Fruit fly (Drosophila melanogaster) whole organism, embryonic: ENCODE measurements around the gene alphaCOP.

ENCODE experiments used
- ATbp ChIP-seq: fragments of 200-800 bp; sonication (Bioruptor generic); optimal IDR thresholded peaks from 2 replicates; lab custom pipeline; 2017; ENCODE audit warnings: missing biosample characterization, mild to moderate bottlenecking, missing genetic modification characterization, missing genetic modification reagents
- Atf6 ChIP-seq: fragments of 200-800 bp; sonication (Bioruptor generic); IDR thresholded peaks from 2 replicates; pipeline ENCODE4 v1.3.6; 2022; ENCODE audit warnings: missing biosample characterization, missing genetic modification characterization
- B-H1 ChIP-seq: fragments of 200-800 bp; sonication (Bioruptor generic); IDR thresholded peaks from 3 replicates; pipeline ENCODE4 v1.3.6; 2022; ENCODE audit warnings: missing biosample characterization, missing genetic modification characterization
- CG1024 ChIP-seq: fragments of 200-800 bp; sonication (Bioruptor generic); IDR thresholded peaks from 2 replicates; pipeline ENCODE4 v1.3.6; 2022; ENCODE audit warnings: missing biosample characterization, missing genetic modification characterization
- CG13296 ChIP-seq: fragments of 200-800 bp; sonication (Bioruptor generic); optimal IDR thresholded peaks from 3 replicates; lab custom pipeline; 2018; ENCODE audit warnings: missing biosample characterization, mild to moderate bottlenecking, missing genetic modification characterization
- CG15011 ChIP-seq: fragments of 200-800 bp; sonication (Bioruptor generic); optimal IDR thresholded peaks from 3 replicates; lab custom pipeline; 2018; ENCODE audit warnings: missing biosample characterization, mild to moderate bottlenecking, missing genetic modification characterization
- CG17186 ChIP-seq: fragments of 200-800 bp; sonication (Bioruptor generic); optimal IDR thresholded peaks from 3 replicates; lab custom pipeline; 2017; ENCODE audit warnings: missing biosample characterization, missing genetic modification reagents, missing genetic modification characterization
- CG17361 ChIP-seq: fragments of 200-800 bp; sonication (Bioruptor generic); IDR thresholded peaks from 3 replicates; pipeline ENCODE4 v1.3.6; 2022; ENCODE audit warnings: missing biosample characterization, missing genetic modification characterization
- CG17568 ChIP-seq: fragments of 200-800 bp; sonication (Bioruptor generic); optimal IDR thresholded peaks from 2 replicates; lab custom pipeline; 2018; ENCODE audit warnings: missing biosample characterization, mild to moderate bottlenecking, missing genetic modification characterization, moderate library complexity
- CG2199 ChIP-seq: fragments of 200-800 bp; sonication (Bioruptor generic); IDR thresholded peaks from 3 replicates; pipeline ENCODE4 v1.3.6; 2022; ENCODE audit warnings: missing biosample characterization, missing genetic modification characterization
- CG3065 ChIP-seq: fragments of 200-800 bp; sonication (Bioruptor generic); optimal IDR thresholded peaks from 2 replicates; lab custom pipeline; 2016; ENCODE audit warnings: missing biosample characterization, missing genetic modification characterization
- CG7556 ChIP-seq: fragments of 200-800 bp; sonication (Bioruptor generic); optimal IDR thresholded peaks from 2 replicates; lab custom pipeline; 2017; ENCODE audit warnings: missing biosample characterization, mild to moderate bottlenecking, missing genetic modification characterization
- CG9932 ChIP-seq: fragments of 200-800 bp; sonication (Bioruptor generic); IDR thresholded peaks from 2 replicates; pipeline ENCODE4 v1.3.6; 2022; ENCODE audit warnings: missing biosample characterization, missing genetic modification characterization
- CrebB ChIP-seq: fragments of 200-800 bp; sonication (Bioruptor generic); optimal IDR thresholded peaks from 3 replicates; lab custom pipeline; 2018; ENCODE audit warnings: missing biosample characterization, mild to moderate bottlenecking, missing genetic modification characterization
- Dfd ChIP-seq, 2 experiments: fragments of >200 bp; optimal IDR thresholded peaks; 2 replicates each; lab custom pipeline; 2017; ENCODE audit warnings: missing biosample characterization in 2 of 2, missing genetic modification characterization in 2 of 2
- Dll ChIP-seq: fragments of 200-800 bp; sonication (Bioruptor generic); IDR thresholded peaks from 4 replicates; pipeline ENCODE4 v1.3.6; 2022; ENCODE audit warnings: missing biosample characterization, missing genetic modification characterization; ENCODE audit not compliant: partially characterized antibody
- Dp ChIP-seq: fragments of 200-800 bp; sonication (Bioruptor generic); optimal IDR thresholded peaks from 2 replicates; lab custom pipeline; 2018; ENCODE audit warnings: missing biosample characterization, mild to moderate bottlenecking, missing genetic modification characterization, moderate library complexity
- E2f1 ChIP-seq: fragments of 200-800 bp; sonication (Bioruptor generic); IDR thresholded peaks from 2 replicates; pipeline ENCODE4 v1.3.6; 2022; ENCODE audit warnings: missing biosample characterization, missing genetic modification characterization
- Fer1 ChIP-seq: fragments of 200-800 bp; sonication (Bioruptor generic); optimal IDR thresholded peaks from 2 replicates; lab custom pipeline; 2017; ENCODE audit warnings: missing biosample characterization, mild to moderate bottlenecking, missing genetic modification characterization
- HmgZ ChIP-seq: fragments of 200-800 bp; sonication (Bioruptor generic); optimal IDR thresholded peaks from 2 replicates; lab custom pipeline; 2018; ENCODE audit warnings: missing biosample characterization, mild to moderate bottlenecking, missing genetic modification characterization
- MTF-1 ChIP-seq: fragments of 200-800 bp; sonication (Bioruptor generic); optimal IDR thresholded peaks from 2 replicates; lab custom pipeline; 2018; ENCODE audit warnings: missing biosample characterization, mild to moderate bottlenecking, missing genetic modification characterization, borderline replicate concordance
- Mad ChIP-seq: fragments of 200-800 bp; sonication (Bioruptor generic); optimal IDR thresholded peaks from 2 replicates; lab custom pipeline; 2016; ENCODE audit warnings: missing biosample characterization, missing genetic modification characterization
- Max ChIP-seq: fragments of 200-800 bp; sonication (Bioruptor generic); optimal IDR thresholded peaks from 2 replicates; lab custom pipeline; 2016; ENCODE audit warnings: missing biosample characterization, mild to moderate bottlenecking, missing genetic modification characterization
- NC2β ChIP-seq: fragments of 200-800 bp; sonication (Bioruptor generic); optimal IDR thresholded peaks from 2 replicates; lab custom pipeline; 2016; ENCODE audit warnings: missing biosample characterization, missing genetic modification characterization
- Nf-YC ChIP-seq: fragments of 200-800 bp; optimal IDR thresholded peaks from 3 replicates; lab custom pipeline; 2019; ENCODE audit warnings: missing biosample characterization, mild to moderate bottlenecking, missing genetic modification characterization, moderate library complexity
- NfI ChIP-seq: fragments of 200-800 bp; sonication (Bioruptor generic); optimal IDR thresholded peaks from 3 replicates; lab custom pipeline; 2018; ENCODE audit warnings: missing biosample characterization, mild to moderate bottlenecking, missing genetic modification characterization, moderate library complexity
- Scr ChIP-seq: fragments of 200-800 bp; sonication (Bioruptor generic); IDR thresholded peaks from 2 replicates; pipeline ENCODE4 v1.3.6; 2022; ENCODE audit warnings: missing biosample characterization, missing genetic modification characterization; ENCODE audit not compliant: partially characterized antibody
- bab2 ChIP-seq: fragments of 200-800 bp; sonication (Bioruptor generic); optimal IDR thresholded peaks from 2 replicates; lab custom pipeline; 2016; ENCODE audit warnings: missing biosample characterization, missing genetic modification characterization
- bbx ChIP-seq: fragments of 200-800 bp; sonication (Bioruptor generic); IDR thresholded peaks from 2 replicates; pipeline ENCODE4 v1.3.6; 2022; ENCODE audit warnings: missing biosample characterization, missing genetic modification characterization; ENCODE audit not compliant: partially characterized antibody
- caup ChIP-seq: fragments of 200-800 bp; sonication (Bioruptor generic); optimal IDR thresholded peaks from 3 replicates; lab custom pipeline; 2017; ENCODE audit warnings: missing biosample characterization, mild to moderate bottlenecking, missing genetic modification characterization, moderate library complexity; ENCODE audit not compliant: severe bottlenecking
- crp ChIP-seq, 2 experiments: fragments of 200-800 bp; sonication (Bioruptor generic); optimal IDR thresholded peaks; 2 replicates in 1 of 2; 3 replicates in 1 of 2; lab custom pipeline; 2017; ENCODE audit warnings: missing biosample characterization in 2 of 2, missing genetic modification characterization in 2 of 2, mild to moderate bottlenecking in 1 of 2, moderate library complexity in 1 of 2
- dmrt11E ChIP-seq: fragments of 200-800 bp; sonication (Bioruptor generic); optimal IDR thresholded peaks from 3 replicates; lab custom pipeline; 2018; ENCODE audit warnings: missing biosample characterization, mild to moderate bottlenecking, missing genetic modification characterization, moderate library complexity
- dpn ChIP-seq, 2 experiments: fragments of 200-800 bp; sonication (Bioruptor generic); optimal IDR thresholded peaks; 3 replicates each; lab custom pipeline; 2016; ENCODE audit warnings: missing biosample characterization in 2 of 2, missing genetic modification characterization in 2 of 2
- esg ChIP-seq: fragments of 200-800 bp; sonication (Bioruptor generic); conservative IDR thresholded peaks from 2 replicates; pipeline ENCODE4 v1.3.6; 2022; ENCODE audit warnings: missing biosample characterization, missing genetic modification characterization
- ewg ChIP-seq: fragments of 200-800 bp; sonication (Bioruptor generic); optimal IDR thresholded peaks from 3 replicates; lab custom pipeline; 2017; ENCODE audit warnings: mild to moderate bottlenecking, missing biosample characterization, missing genetic modification reagents, missing genetic modification characterization
- gcm2 ChIP-seq: fragments of 200-800 bp; sonication (Bioruptor generic); optimal IDR thresholded peaks from 2 replicates; lab custom pipeline; 2016; ENCODE audit warnings: missing biosample characterization, missing genetic modification characterization
- gro ChIP-seq: fragments of 200-800 bp; sonication (Bioruptor generic); optimal IDR thresholded peaks from 2 replicates; lab custom pipeline; 2016; ENCODE audit warnings: missing biosample characterization, missing genetic modification characterization
- insv ChIP-seq, 2 experiments: fragments of 200-800 bp; sonication (Bioruptor generic); optimal IDR thresholded peaks; 3 replicates each; lab custom pipeline; 2016 to 2018; ENCODE audit warnings: missing biosample characterization in 2 of 2, missing genetic modification characterization in 2 of 2
- kah ChIP-seq: fragments of 200-800 bp; sonication (Bioruptor generic); optimal IDR thresholded peaks from 2 replicates; lab custom pipeline; 2018; ENCODE audit warnings: missing biosample characterization, mild to moderate bottlenecking, missing genetic modification characterization
- kay ChIP-seq: fragments of 200-800 bp; sonication (Bioruptor generic); optimal IDR thresholded peaks from 2 replicates; lab custom pipeline; 2016; ENCODE audit warnings: missing biosample characterization, missing genetic modification characterization
- lmd ChIP-seq: fragments of 200-800 bp; sonication (Bioruptor generic); IDR thresholded peaks from 2 replicates; pipeline ENCODE4 v1.3.6; 2022; ENCODE audit warnings: missing biosample characterization, missing genetic modification characterization
- nerfin-1 ChIP-seq: fragments of 200-800 bp; sonication (Bioruptor generic); optimal IDR thresholded peaks from 3 replicates; lab custom pipeline; 2019; ENCODE audit warnings: missing biosample characterization, mild to moderate bottlenecking, missing genetic modification characterization, moderate library complexity
- nom ChIP-seq: fragments of 200-800 bp; sonication (Bioruptor generic); optimal IDR thresholded peaks from 2 replicates; lab custom pipeline; 2017; ENCODE audit warnings: missing biosample characterization, missing genetic modification characterization, mild to moderate bottlenecking, moderate library complexity, missing genetic modification reagents
- otp ChIP-seq: fragments of 200-800 bp; sonication (Bioruptor generic); IDR thresholded peaks from 3 replicates; pipeline ENCODE4, ENCODE4 v1.3.6; 2022; ENCODE audit warnings: missing biosample characterization, missing genetic modification characterization
- pita ChIP-seq: fragments of 200-800 bp; sonication (Bioruptor generic); optimal IDR thresholded peaks from 2 replicates; lab custom pipeline; 2017; ENCODE audit warnings: missing biosample characterization, mild to moderate bottlenecking, missing genetic modification characterization
- scrt ChIP-seq: fragments of 200-800 bp; sonication (Bioruptor generic); optimal IDR thresholded peaks from 2 replicates; lab custom pipeline; 2018; ENCODE audit warnings: missing biosample characterization, mild to moderate bottlenecking, missing genetic modification characterization, moderate library complexity
- sens ChIP-seq: fragments of 200-800 bp; sonication (Bioruptor generic); peaks from one replicate; lab custom pipeline; 2016; ENCODE audit warnings: missing biosample characterization, missing genetic modification characterization
- slbo ChIP-seq: fragments of 200-800 bp; sonication (Bioruptor generic); IDR thresholded peaks from 2 replicates; pipeline ENCODE4 v1.3.6; 2022; ENCODE audit warnings: missing biosample characterization, missing genetic modification characterization
- slou ChIP-seq: fragments of 200-800 bp; sonication (Bioruptor generic); optimal IDR thresholded peaks from 3 replicates; lab custom pipeline; 2016; ENCODE audit warnings: missing biosample characterization, missing genetic modification characterization
- vfl ChIP-seq: fragments of 200-800 bp; sonication (Bioruptor generic); optimal IDR thresholded peaks from 2 replicates; lab custom pipeline; 2016; ENCODE audit warnings: missing biosample characterization, missing genetic modification characterization

The alphaCOP gene

DNA sequence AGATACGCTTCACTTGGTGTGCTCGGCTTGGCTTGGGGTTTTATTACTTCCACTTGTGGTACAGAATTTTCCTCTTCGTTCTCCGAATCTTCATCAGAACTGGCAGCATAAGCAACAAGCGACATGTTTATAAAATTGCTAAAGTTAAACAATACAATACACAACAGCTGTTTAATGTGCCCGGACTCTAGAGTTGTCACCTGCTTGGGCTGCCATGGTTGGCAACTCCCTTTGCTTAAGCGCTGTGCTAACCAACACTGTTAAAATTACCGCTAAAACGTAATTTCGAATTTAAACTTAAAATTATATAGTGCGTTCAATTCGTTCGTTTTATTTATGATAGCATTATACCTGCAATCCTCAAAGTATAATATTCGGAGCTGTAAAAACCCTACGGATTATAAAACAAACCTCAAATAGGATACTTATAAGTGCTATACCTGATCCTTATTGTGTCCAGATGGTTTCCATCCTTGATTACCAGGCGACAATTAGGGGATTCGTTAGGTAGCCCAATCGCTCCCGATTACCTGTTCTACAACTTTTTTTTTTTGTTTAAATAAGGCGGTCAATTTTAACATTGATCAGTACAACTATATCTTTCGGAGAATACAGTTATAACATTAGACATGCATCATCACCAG, 2.4 kb upstream of the alphaCOP start, which contains the start of the genes CG17249 and Bro (continued):
- TF ChIP-seq ATbp (GFP tag; lab: Kevin White, UChicago) (no peak), Scr (GFP tag; lab: Robert Waterston, UW) (peak; percentile 25; the same call in 1 of the 2 replicates), bbx (GFP tag; lab: Robert Waterston, UW) (no peak), esg (no peak), nerfin-1 (tag; lab: Kevin White, UChicago) (no peak), ewg (GFP tag; lab: Kevin White, UChicago) (no peak), Max (peak; percentile 13), Dfd (GFP tag; optimal IDR thresholded peaks at IDR 0.05; lab: Kevin White, UChicago) (no peak), Dp (peak; percentile 98), dmrt11E (tag; lab: Kevin White, UChicago) (no peak), MTF-1 (GFP tag; lab: Kevin White, UChicago) (no peak), caup (GFP tag; lab: Kevin White, UChicago) (no peak), CrebB (tag; lab: Kevin White, UChicago) (no peak), dpn (GFP tag; optimal IDR thresholded peaks at IDR 0.05; lab: Kevin White, UChicago) (peak; percentile 41 to 64), Mad (GFP tag; lab: Kevin White, UChicago) (peak; percentile 38), lmd (no peak), Fer1 (GFP tag; lab: Kevin White, UChicago) (peak; percentile 19), CG17361 (GFP tag; lab: Robert Waterston, UW) (no peak), otp (GFP tag; lab: Robert Waterston, UW) (no peak), CG7556 (GFP tag; lab: Kevin White, UChicago) (no peak), CG3065 (no peak), CG2199 (GFP tag; lab: Robert Waterston, UW) (no peak), CG17568 (no peak), gcm2 (GFP tag; lab: Kevin White, UChicago) (peak; percentile 12), gro (GFP tag; lab: Kevin White, UChicago) (peak; percentile 43), slou (no peak), sens (GFP tag; lab: Kevin White, UChicago) (peak; percentile 55), bab2 (peak; percentile 14), kay (GFP tag; lab: Kevin White, UChicago) (no peak), Atf6 (GFP tag; lab: Robert Waterston, UW) (no peak), CG13296 (GFP tag; lab: Kevin White, UChicago) (no peak), CG9932 (GFP tag; lab: Robert Waterston, UW) (peak; percentile 68), slbo (GFP tag; lab: Robert Waterston, UW) (peak; percentile 75), crp (GFP tag; optimal IDR thresholded peaks at IDR 0.05; lab: Kevin White, UChicago) (peak; percentile 87 to 97), scrt (peak; percentile 62), E2f1 (no peak), B-H1 (GFP tag; lab: Robert Waterston, UW) (no peak), Dll (GFP tag; lab: Robert Waterston, UW) (0 out of 4 replicates have a peak, but pooled peaks have one; percentile 19), NfI (GFP tag; lab: Kevin White, UChicago) (peak; percentile 43), HmgZ (tag; lab: Kevin White, UChicago) (peak; percentile 80), NC2β (GFP tag; lab: Kevin White, UChicago) (peak; percentile 2), Nf-YC (tag; lab: Kevin White, UChicago) (no peak), pita (GFP tag; lab: Kevin White, UChicago) (no peak), vfl (GFP tag; lab: Kevin White, UChicago) (peak; percentile 53), insv (GFP tag; optimal IDR thresholded peaks at IDR 0.05; lab: Kevin White, UChicago) (no peak), CG17186 (peak; percentile 49), CG1024 (GFP tag; lab: Robert Waterston, UW) (no peak; the same call in 1 of the 2 replicates), kah (GFP tag; lab: Kevin White, UChicago) (peak; percentile 29), CG15011 (GFP tag; lab: Kevin White, UChicago) (no peak), nom (no peak)
